Worm (Caenorhabditis elegans) whole organism, midembryonic: ENCODE measurements around the gene swd-2.2.

ENCODE experiments used
- T22C8.4 ChIP-seq: fragments of 200-800 bp; sonication (Bioruptor generic); IDR thresholded peaks from 2 replicates; pipeline ENCODE4 v1.3.6; 2022; ENCODE audit warnings: missing genetic modification characterization, missing compliant biosample characterization
- cog-1 ChIP-seq: sonication (generic microtip); optimal IDR thresholded peaks from 2 replicates; lab custom pipeline; 2016; ENCODE audit warnings: missing genetic modification characterization, missing compliant biosample characterization
- flt-1 ChIP-seq: fragments of 200-800 bp; sonication (Bioruptor generic); IDR thresholded peaks from 2 replicates; pipeline ENCODE4 v1.3.6; 2022; ENCODE audit warnings: missing genetic modification characterization, missing compliant biosample characterization
- med-1 ChIP-seq: sonication (generic microtip); optimal IDR thresholded peaks from 2 replicates; lab custom pipeline; 2017; ENCODE audit warnings: missing genetic modification characterization, mild to moderate bottlenecking, missing compliant biosample characterization, antibody characterized with exemption, missing genetic modification reagents; ENCODE audit not compliant: insufficient read depth
- tab-1 ChIP-seq: fragments of 200-800 bp; sonication (Bioruptor generic); IDR thresholded peaks from 2 replicates; pipeline ENCODE4 v1.3.6; 2022; ENCODE audit warnings: missing genetic modification characterization, missing compliant biosample characterization
- ztf-23 ChIP-seq: fragments of 200-800 bp; sonication (Bioruptor generic); IDR thresholded peaks from 2 replicates; pipeline ENCODE4 v1.3.6; 2022; ENCODE audit warnings: missing genetic modification reagents, missing genetic modification characterization, missing compliant biosample characterization
- ztf-29 ChIP-seq: fragments of 200-800 bp; sonication (Bioruptor generic); IDR thresholded peaks from 2 replicates; pipeline ENCODE4 v1.3.6; 2022; ENCODE audit warnings: missing genetic modification reagents, missing genetic modification characterization, missing compliant biosample characterization

DNA sequence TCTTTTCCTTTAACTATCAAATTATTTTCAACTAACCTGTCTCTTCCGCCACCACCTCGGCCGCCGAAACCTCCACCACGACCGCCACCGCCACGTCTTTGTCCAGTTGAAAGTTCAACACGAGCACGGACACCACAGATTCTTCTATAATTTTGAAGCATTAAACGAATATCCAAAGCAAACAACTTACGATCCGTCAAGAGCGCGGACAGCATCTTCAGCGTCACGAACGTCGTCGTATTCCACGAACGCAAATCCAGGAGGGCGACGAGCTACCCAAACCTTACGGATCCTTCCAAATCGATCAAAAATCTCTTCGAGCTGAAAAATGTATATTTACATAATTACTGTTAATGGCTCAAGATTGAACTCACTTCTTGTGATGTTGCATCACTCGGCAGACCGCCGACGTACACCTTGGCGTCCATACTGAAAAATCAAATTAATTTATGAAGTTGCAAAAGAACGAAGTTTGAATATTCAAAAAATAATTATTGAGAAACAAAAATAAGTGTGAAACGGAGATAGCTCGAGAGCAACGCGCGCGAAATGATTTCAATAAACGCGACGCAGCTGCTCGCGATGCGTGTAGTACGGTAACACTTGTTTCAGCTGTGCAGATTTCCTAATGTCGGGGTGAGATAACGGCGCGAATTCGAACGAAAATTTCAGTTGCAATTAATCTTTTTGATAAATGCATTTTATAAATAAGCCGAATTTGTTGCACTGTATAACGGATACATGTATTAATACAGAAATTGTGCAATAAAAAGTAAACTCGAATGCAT is 16.8 kb downstream of the swd-2.2 start, which contains the start of gene rsp-6:
- TF ChIP-seq flt-1 (GFP tag; lab: Robert Waterston, UW) (peak; percentile 67; the same call in 1 of the 2 replicates), cog-1 (peak; percentile 73), tab-1 (no peak), T22C8.4 (no peak), ztf-29 (no peak), ztf-23 (no peak), med-1 (GFP tag; lab: Kevin White, UChicago) (no peak)
